Worm (Caenorhabditis elegans) whole organism, L3 larva: ENCODE measurements around the gene snrp-200.

Experiments
- R02D3.7 ChIP-seq: fragments of 150-350 bp; optimal IDR thresholded peaks from 2 replicates; lab custom pipeline; 2014; ENCODE audit warnings: missing biosample characterization, missing genetic modification characterization
- ama-1 ChIP-seq: fragments of 150-350 bp; optimal IDR thresholded peaks from 2 replicates; lab custom pipeline; 2018
- ceh-16 ChIP-seq: sonication (generic microtip); optimal IDR thresholded peaks from 2 replicates; lab custom pipeline; 2017; ENCODE audit warnings: missing biosample characterization, missing genetic modification characterization
- ceh-28 ChIP-seq: fragments of 150-350 bp; optimal IDR thresholded peaks from 2 replicates; lab custom pipeline; 2014; ENCODE audit warnings: missing biosample characterization, missing genetic modification reagents, missing genetic modification characterization
- ceh-9 ChIP-seq: sonication (generic microtip); optimal IDR thresholded peaks from 2 replicates; lab custom pipeline; 2018; ENCODE audit warnings: missing biosample characterization, missing genetic modification characterization
- daf-12 ChIP-seq: fragments of 150-350 bp; optimal IDR thresholded peaks from 2 replicates; lab custom pipeline; 2014; ENCODE audit warnings: missing biosample characterization, missing genetic modification reagents, missing genetic modification characterization
- egl-27 ChIP-seq: sonication (generic microtip); optimal IDR thresholded peaks from 4 replicates; lab custom pipeline; 2017; ENCODE audit warnings: missing biosample characterization, missing genetic modification reagents, missing genetic modification characterization
- egl-5 ChIP-seq: fragments of 150-350 bp; optimal IDR thresholded peaks from 2 replicates; lab custom pipeline; 2017; ENCODE audit warnings: missing biosample characterization, missing genetic modification reagents, missing genetic modification characterization, inconsistent platforms
- elt-1 ChIP-seq: fragments of 150-350 bp; optimal IDR thresholded peaks from 2 replicates; lab custom pipeline; 2014; ENCODE audit warnings: missing biosample characterization, missing genetic modification characterization
- elt-2 ChIP-seq: sonication (generic microtip); optimal IDR thresholded peaks from 2 replicates; lab custom pipeline; 2016; ENCODE audit warnings: missing genetic modification reagents, mild to moderate bottlenecking, missing genetic modification characterization, missing compliant biosample characterization
- elt-3 ChIP-seq, 3 experiments: fragments of 150-350 bp in 1 of 3; sonication (generic microtip) in 2 of 3; optimal IDR thresholded peaks; 2 replicates in 2 of 3; 4 replicates in 1 of 3; lab custom pipeline; 2014 to 2017; ENCODE audit warnings: missing biosample characterization in 3 of 3, missing genetic modification characterization in 3 of 3
- eor-1 ChIP-seq, 2 experiments: fragments of 150-350 bp; optimal IDR thresholded peaks; 2 replicates each; lab custom pipeline; 2014 to 2018; ENCODE audit warnings: missing biosample characterization in 2 of 2, missing genetic modification characterization in 2 of 2
- fkh-10 ChIP-seq: sonication (generic microtip); optimal IDR thresholded peaks from 2 replicates; lab custom pipeline; 2017; ENCODE audit warnings: missing biosample characterization, missing genetic modification reagents, missing genetic modification characterization
- fkh-2 ChIP-seq: fragments of 150-350 bp; optimal IDR thresholded peaks from 2 replicates; lab custom pipeline; 2014; ENCODE audit warnings: missing biosample characterization, missing genetic modification reagents, missing genetic modification characterization
- fos-1 ChIP-seq: fragments of 150-350 bp; optimal IDR thresholded peaks from 2 replicates; lab custom pipeline; 2014; ENCODE audit warnings: missing biosample characterization, missing genetic modification characterization
- hmg-11 ChIP-seq: sonication (generic microtip); optimal IDR thresholded peaks from 2 replicates; lab custom pipeline; 2016; ENCODE audit warnings: missing genetic modification characterization, missing compliant biosample characterization
- jun-1 ChIP-seq: fragments of 150-350 bp; optimal IDR thresholded peaks from 2 replicates; lab custom pipeline; 2014; ENCODE audit warnings: missing biosample characterization, missing genetic modification reagents, missing genetic modification characterization
- lin-15B ChIP-seq: fragments of 150-350 bp; optimal IDR thresholded peaks from 2 replicates; lab custom pipeline; 2014; ENCODE audit warnings: missing biosample characterization, missing genetic modification characterization
- lin-39 ChIP-seq: fragments of 150-350 bp; optimal IDR thresholded peaks from 2 replicates; lab custom pipeline; 2018; ENCODE audit warnings: missing biosample characterization, missing genetic modification reagents, missing genetic modification characterization
- lsy-12 ChIP-seq: sonication (generic microtip); optimal IDR thresholded peaks from 2 replicates; lab custom pipeline; 2016; ENCODE audit warnings: mild to moderate bottlenecking, missing genetic modification characterization, missing compliant biosample characterization
- nfya-1 ChIP-seq: sonication (generic microtip); optimal IDR thresholded peaks from 2 replicates; lab custom pipeline; 2017; ENCODE audit warnings: missing genetic modification characterization, mild to moderate bottlenecking, missing compliant biosample characterization, antibody characterized with exemption, moderate library complexity; ENCODE audit not compliant: insufficient read depth
- nhr-11 ChIP-seq: fragments of 150-350 bp; optimal IDR thresholded peaks from 2 replicates; lab custom pipeline; 2014; ENCODE audit warnings: missing biosample characterization, missing genetic modification characterization
- nhr-12 ChIP-seq: fragments of 150-350 bp; optimal IDR thresholded peaks from 2 replicates; lab custom pipeline; 2014; ENCODE audit warnings: missing biosample characterization, missing genetic modification characterization
- nhr-23 ChIP-seq: fragments of 150-350 bp; optimal IDR thresholded peaks from 2 replicates; lab custom pipeline; 2014; ENCODE audit warnings: missing biosample characterization, missing genetic modification reagents, missing genetic modification characterization
- nhr-237 ChIP-seq: fragments of 150-350 bp; optimal IDR thresholded peaks from 2 replicates; lab custom pipeline; 2014; ENCODE audit warnings: missing biosample characterization, missing genetic modification characterization
- nhr-25 ChIP-seq: sonication (generic microtip); optimal IDR thresholded peaks from 2 replicates; lab custom pipeline; 2017; ENCODE audit warnings: missing biosample characterization, missing genetic modification characterization
- nhr-28 ChIP-seq: fragments of 150-350 bp; optimal IDR thresholded peaks from 2 replicates; lab custom pipeline; 2014; ENCODE audit warnings: missing biosample characterization, missing genetic modification characterization
- nhr-43 ChIP-seq: sonication (generic microtip); optimal IDR thresholded peaks from 2 replicates; lab custom pipeline; 2016; ENCODE audit warnings: mild to moderate bottlenecking, missing genetic modification characterization, missing compliant biosample characterization; ENCODE audit not compliant: poor library complexity, severe bottlenecking
- nhr-67 ChIP-seq: fragments of 150-350 bp; optimal IDR thresholded peaks from 2 replicates; lab custom pipeline; 2014; ENCODE audit warnings: missing biosample characterization, missing genetic modification characterization
- nhr-76 ChIP-seq: fragments of 150-350 bp; sonication (generic microtip); optimal IDR thresholded peaks from 5 replicates; lab custom pipeline; 2014; ENCODE audit warnings: missing biosample characterization, missing genetic modification characterization
- nhr-77 ChIP-seq: fragments of 150-350 bp; optimal IDR thresholded peaks from 2 replicates; lab custom pipeline; 2014; ENCODE audit warnings: missing biosample characterization, missing genetic modification characterization
- pha-4 ChIP-seq: fragments of 150-350 bp; optimal IDR thresholded peaks from 2 replicates; lab custom pipeline; 2014; ENCODE audit warnings: missing biosample characterization, missing genetic modification reagents, missing genetic modification characterization
- pqm-1 ChIP-seq: fragments of 150-350 bp; optimal IDR thresholded peaks from 2 replicates; lab custom pipeline; 2017; ENCODE audit warnings: missing biosample characterization, missing genetic modification characterization, inconsistent platforms
- sea-2 ChIP-seq: fragments of 150-350 bp; sonication (generic microtip); optimal IDR thresholded peaks from 4 replicates; lab custom pipeline; 2014; ENCODE audit warnings: missing biosample characterization, missing genetic modification reagents, missing genetic modification characterization
- skn-1 ChIP-seq: fragments of 150-350 bp; optimal IDR thresholded peaks from 2 replicates; lab custom pipeline; 2014; ENCODE audit warnings: missing biosample characterization, missing genetic modification characterization
- snpc-4 ChIP-seq: fragments of 150-350 bp; optimal IDR thresholded peaks from 2 replicates; lab custom pipeline; 2014; ENCODE audit warnings: missing biosample characterization, missing genetic modification characterization
- tbx-2 ChIP-seq: sonication (generic microtip); optimal IDR thresholded peaks from 2 replicates; lab custom pipeline; 2016; ENCODE audit warnings: mild to moderate bottlenecking, missing genetic modification characterization, missing compliant biosample characterization
- unc-62 ChIP-seq: fragments of 150-350 bp; sonication (generic microtip); optimal IDR thresholded peaks from 4 replicates; lab custom pipeline; 2014; ENCODE audit warnings: missing biosample characterization, missing genetic modification reagents, missing genetic modification characterization
- zag-1 ChIP-seq: fragments of 150-350 bp; optimal IDR thresholded peaks from 2 replicates; lab custom pipeline; 2014; ENCODE audit warnings: missing biosample characterization, missing genetic modification characterization
- ztf-4 ChIP-seq: fragments of 150-350 bp; optimal IDR thresholded peaks from 2 replicates; lab custom pipeline; 2014; ENCODE audit warnings: missing biosample characterization, missing genetic modification characterization

snrp-200 gene

ce11 chrII:12690905-12691304 is 45.8 kb downstream of the snrp-200 start:
- TF ChIP-seq tbx-2 (tag; lab: Kevin White, UChicago) (no peak), skn-1 (tag; lab: Kevin White, UChicago) (no peak)

DNA sequence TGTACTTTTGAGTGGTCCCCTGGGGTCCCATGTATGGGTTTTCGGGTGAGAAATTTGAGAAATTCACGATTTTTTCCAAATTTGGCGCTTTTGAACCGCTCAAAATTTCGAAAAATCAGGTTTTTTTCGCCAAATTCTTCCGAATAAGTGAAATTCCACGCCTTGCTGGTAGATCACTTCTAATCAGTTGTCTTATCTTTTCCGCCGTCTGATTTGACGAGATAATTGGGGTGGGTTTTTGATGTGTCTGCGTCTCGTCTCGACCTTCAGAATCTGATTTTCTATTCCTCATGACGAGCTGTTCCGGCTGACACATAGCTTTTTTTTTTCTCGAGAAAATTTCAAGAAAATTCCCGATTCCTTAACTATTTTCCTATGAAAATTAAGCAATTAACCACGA is 47.4 kb downstream of the snrp-200 start:
- TF ChIP-seq nhr-12 (tag; lab: Kevin White, UChicago) = no peak
- TF ChIP-seq hmg-11 (tag; lab: Kevin White, UChicago) = peak; percentile 13

- TF ChIP-seq elt-2 = peak; percentile 13
- no peak for TF ChIP-seq elt-1 (tag; lab: Kevin White, UChicago)
- peak; percentile 98 for TF ChIP-seq R02D3.7 (tag; lab: Kevin White, UChicago)
- peak; percentile 62 for TF ChIP-seq pha-4 (tag; lab: Kevin White, UChicago)
- TF ChIP-seq nhr-23 = peak; percentile 77
- peak; percentile 72 for TF ChIP-seq hmg-11 (tag; lab: Kevin White, UChicago)
- TF ChIP-seq lin-15B = peak; percentile 70
- TF ChIP-seq nhr-43 (tag; lab: Kevin White, UChicago) = no peak
- no peak for TF ChIP-seq pqm-1 (tag; lab: Kevin White, UChicago)
- TF ChIP-seq nfya-1 = peak; percentile 69
Observed at ce11 chrII:12679635-12680034, 57.1 kb downstream of the snrp-200 start, which contains the start of the genes Y38E10A.33 and cox-10. TSS of gene Y38E10A.33 (minus strand) at chrII:12679646. TSS of gene cox-10 (plus strand) at chrII:12679954.

ce11 chrII:12678867-12679134 is 57.9 kb downstream of the snrp-200 start, which contains the start of gene Y38E10A.24:
TSS of gene Y38E10A.24 (plus strand) at chrII:12679035.
- TF ChIP-seq nhr-77 (tag; lab: Kevin White, UChicago) = no peak
- TF ChIP-seq, all 47 proteins: peak for 0

DNA sequence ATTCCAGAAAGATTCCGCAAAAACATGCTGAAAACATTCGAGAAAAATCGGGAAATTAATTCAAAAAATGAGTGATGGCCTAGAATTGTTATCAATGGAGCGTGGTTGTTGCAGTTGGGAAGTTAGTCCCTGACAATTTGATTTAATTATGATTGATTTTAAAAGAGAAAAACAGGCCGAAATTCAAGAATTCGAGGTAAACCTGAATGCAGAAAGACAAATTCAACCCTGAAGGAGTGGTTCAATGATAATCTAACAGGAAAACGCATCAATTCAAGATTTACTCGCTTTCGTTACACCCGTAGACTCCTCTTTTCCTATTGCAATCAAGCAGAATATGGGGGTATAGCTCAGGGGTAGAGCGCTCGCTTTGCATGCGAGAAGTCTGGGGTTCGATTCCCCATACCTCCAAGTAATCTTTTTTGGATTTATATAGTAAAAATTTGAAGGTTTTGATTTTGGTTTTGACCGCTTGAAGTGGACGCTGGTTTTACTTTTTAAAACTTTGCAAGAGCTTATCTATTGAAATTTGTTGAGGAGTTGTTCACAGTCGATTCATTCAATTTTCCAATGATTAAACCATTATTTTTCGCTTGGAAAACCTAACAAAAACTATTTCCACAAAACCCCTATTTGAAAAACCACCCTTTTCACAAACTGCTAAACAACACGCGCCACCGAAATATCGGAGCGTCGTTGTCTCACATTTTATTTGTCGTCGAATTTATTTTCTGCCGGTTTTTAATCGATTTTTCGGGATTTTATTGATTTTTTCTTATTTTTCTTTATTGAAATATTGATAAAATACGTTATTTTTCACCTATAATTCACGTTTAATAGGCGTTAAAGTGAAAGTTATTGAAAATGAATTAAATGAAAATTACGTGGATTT is 58.5 kb downstream of the snrp-200 start:
- TF ChIP-seq snpc-4 (tag; lab: Kevin White, UChicago) (peak; percentile 89), skn-1 (tag; lab: Kevin White, UChicago) (peak; percentile 21), nfya-1 (peak; percentile 76), ztf-4 (no peak), R02D3.7 (tag; lab: Kevin White, UChicago) (peak; percentile 73), egl-5 (tag; lab: Kevin White, UChicago) (no peak), nhr-67 (tag; lab: Kevin White, UChicago) (no peak), unc-62 (GFP tag; lab: Kevin White, UChicago) (no peak), pqm-1 (tag; lab: Kevin White, UChicago) (peak; percentile 56), ceh-9 (tag; lab: Kevin White, UChicago) (no peak), nhr-43 (tag; lab: Kevin White, UChicago) (peak; percentile 91), nhr-25 (peak; percentile 77), elt-2 (peak; percentile 27), nhr-11 (tag; lab: Kevin White, UChicago) (peak; percentile 57), nhr-28 (tag; lab: Kevin White, UChicago) (no peak), elt-3 (tag; optimal IDR thresholded peaks at IDR 0.05; lab: Kevin White, UChicago) (peak in 1 of 3 experiments; percentile 17), fkh-2 (tag; lab: Kevin White, UChicago) (no peak), daf-12 (no peak), sea-2 (GFP tag; lab: Kevin White, UChicago) (no peak), hmg-11 (tag; lab: Kevin White, UChicago) (peak; percentile 25), fkh-10 (GFP tag; lab: Kevin White, UChicago) (peak; percentile 42), eor-1 (tag; optimal IDR thresholded peaks at IDR 0.05; lab: Kevin White, UChicago) (peak in 1 of 2 experiments; percentile 53), ceh-28 (tag; lab: Kevin White, UChicago) (peak; percentile 85), egl-27 (tag; lab: Kevin White, UChicago) (no peak), lsy-12 (tag; lab: Kevin White, UChicago) (peak; percentile 68), lin-15B (peak; percentile 89), zag-1 (no peak), jun-1 (tag; lab: Kevin White, UChicago) (peak; percentile 13), nhr-237 (tag; lab: Kevin White, UChicago) (no peak), ceh-16 (tag; lab: Kevin White, UChicago) (no peak), nhr-76 (no peak), pha-4 (tag; lab: Kevin White, UChicago) (peak; percentile 87), lin-39 (tag; lab: Kevin White, UChicago) (peak; percentile 5), elt-1 (tag; lab: Kevin White, UChicago) (no peak), nhr-23 (peak; percentile 88), tbx-2 (tag; lab: Kevin White, UChicago) (no peak), fos-1 (tag; lab: Kevin White, UChicago) (no peak), ama-1 (lab: Kevin White, UChicago) (no peak)
